Worm (Caenorhabditis elegans): ENCODE data around the gene Y39G8B.1.

Y39G8B.1 gene

DNA sequence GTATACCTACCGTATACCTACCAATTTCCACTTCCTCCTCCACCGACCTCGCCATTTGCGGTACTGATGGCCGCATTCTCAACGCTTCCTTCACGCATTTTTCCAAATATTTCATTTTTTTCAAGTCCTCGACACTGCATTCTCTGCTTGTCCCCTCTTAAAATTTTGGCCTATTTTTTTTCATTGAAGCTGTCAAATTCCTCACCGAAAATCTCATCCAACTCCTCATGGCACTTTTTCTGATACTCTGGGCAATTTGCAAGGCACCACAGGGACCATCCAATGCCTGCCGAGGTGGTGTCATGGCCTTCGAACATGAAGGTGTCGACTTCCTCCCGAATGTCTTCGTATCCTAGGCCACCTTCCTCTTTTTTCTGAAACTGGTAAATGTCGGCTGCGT lies 41.0 kb upstream of the Y39G8B.1 start:
- TF ChIP-seq pat-9 (tag; optimal IDR thresholded peaks at IDR 0.05) = no peak
- TF ChIP-seq ahr-1 (tag; optimal IDR thresholded peaks at IDR 0.05) = no peak
- TF ChIP-seq Y22D7AL.16 (tag; optimal IDR thresholded peaks at IDR 0.05) = no peak

- TF ChIP-seq hlh-13 (GFP tag; optimal IDR thresholded peaks at IDR 0.05) (no peak), tbx-2 (tag; optimal IDR thresholded peaks at IDR 0.05) (no peak), dve-1 (tag; optimal IDR thresholded peaks at IDR 0.05) (no peak), madf-2 (tag; optimal IDR thresholded peaks at IDR 0.05) (no peak), pros-1 (tag; optimal IDR thresholded peaks at IDR 0.05) (no peak)
Observed at ce11 chrII:14010656-14011376, 37.2 kb upstream of the Y39G8B.1 start, which contains the start of gene F01D5.8. F01D5.8 (plus strand) TSS chrII:14010706.

- TF ChIP-seq pax-1 (tag; optimal IDR thresholded peaks at IDR 0.05) = no peak
- no peak for TF ChIP-seq tbx-2 (tag; optimal IDR thresholded peaks at IDR 0.05)
- TF ChIP-seq ceh-48 (tag; optimal IDR thresholded peaks at IDR 0.05) = no peak
- TF ChIP-seq dmd-4 (tag; optimal IDR thresholded peaks at IDR 0.05; ENCODE audit: borderline replicate concordance) = no peak
- TF ChIP-seq F13H6.1 (tag; optimal IDR thresholded peaks at IDR 0.05) = no peak
- no peak for TF ChIP-seq C38D4.7 (GFP tag; optimal IDR thresholded peaks at IDR 0.05)
- TF ChIP-seq ceh-24 (tag; optimal IDR thresholded peaks at IDR 0.05) = no peak
- TF ChIP-seq gmeb-2 (tag; optimal IDR thresholded peaks at IDR 0.05) = no peak
Observed at ce11 chrII:14008359-14008758, 34.7 kb upstream of the Y39G8B.1 start, which contains the start of gene F01D5.7. F01D5.7 (plus strand) TSS chrII:14008659.

DNA sequence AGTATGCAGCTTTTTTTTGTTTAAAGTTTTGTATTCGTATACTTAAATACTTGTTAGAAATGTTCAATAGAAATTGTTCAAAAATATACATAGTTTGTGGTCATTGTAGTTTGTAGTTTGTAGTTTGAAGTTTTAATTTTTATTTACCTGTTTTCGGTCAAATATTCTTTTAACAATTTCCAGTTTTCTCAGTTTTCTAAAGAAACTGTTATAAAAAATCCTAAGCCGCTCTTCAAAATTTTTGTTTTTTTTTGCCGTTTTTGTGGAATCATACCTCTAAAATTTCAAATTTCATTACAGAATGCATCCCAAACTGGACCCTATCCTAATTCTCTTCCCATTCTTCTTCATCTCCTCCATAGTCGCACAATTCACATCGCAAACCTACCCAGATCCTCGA lies 32.6 kb upstream of the Y39G8B.1 start, which contains the start of gene F01D5.6:
TSS of gene F01D5.6 (plus strand) at position 301 of the 400 bp plus-strand sequence.
- TF ChIP-seq ama-1 (optimal IDR thresholded peaks at IDR 0.05) (no peak), dmd-4 (tag; optimal IDR thresholded peaks at IDR 0.05; ENCODE audit: borderline replicate concordance) (no peak), ceh-48 (tag; optimal IDR thresholded peaks at IDR 0.05) (no peak), madf-2 (tag; optimal IDR thresholded peaks at IDR 0.05) (no peak), rnt-1 (tag; optimal IDR thresholded peaks at IDR 0.05) (no peak), unc-3 (GFP tag; conservative IDR thresholded peaks at IDR 0.05) (no peak), unc-3 (tag; optimal IDR thresholded peaks at IDR 0.05) (no peak), ahr-1 (tag; optimal IDR thresholded peaks at IDR 0.05) (no peak), pax-1 (tag; optimal IDR thresholded peaks at IDR 0.05) (no peak), hlh-30 (tag; optimal IDR thresholded peaks at IDR 0.05; ENCODE audit: insufficient read depth) (no peak), ceh-30 (tag; optimal IDR thresholded peaks at IDR 0.05) (no peak), hlh-15 (tag; optimal IDR thresholded peaks at IDR 0.05) (no peak), C38D4.7 (GFP tag; optimal IDR thresholded peaks at IDR 0.05) (no peak), pros-1 (tag; optimal IDR thresholded peaks at IDR 0.05) (no peak), nfya-1 (tag; optimal IDR thresholded peaks at IDR 0.05) (no peak), fkh-6 (tag; optimal IDR thresholded peaks at IDR 0.05) (no peak), ceh-9 (tag; optimal IDR thresholded peaks at IDR 0.05) (no peak)

DNA sequence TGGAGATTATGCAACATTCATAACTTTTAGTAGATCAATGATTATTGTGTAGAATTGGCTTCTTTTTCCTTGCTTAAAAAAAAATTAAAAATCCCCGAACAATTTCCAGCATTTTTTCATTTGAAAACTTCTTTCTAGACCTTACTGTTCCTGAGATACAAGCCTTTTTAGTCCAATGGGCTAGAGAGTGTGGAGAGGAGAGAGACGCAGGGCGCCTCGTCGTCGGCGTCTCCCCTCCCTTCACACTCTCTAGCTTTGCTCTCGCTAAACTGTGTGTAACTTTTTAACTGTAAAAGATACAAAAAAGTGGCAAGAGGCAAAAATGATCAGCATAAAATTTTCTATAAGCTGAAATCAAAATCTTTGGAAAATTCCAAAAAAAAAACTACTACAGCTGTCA lies 31.6 kb upstream of the Y39G8B.1 start:
- TF ChIP-seq syd-9 (tag; optimal IDR thresholded peaks at IDR 0.05) (no peak), pros-1 (tag; optimal IDR thresholded peaks at IDR 0.05) (no peak), ceh-2 (tag; optimal IDR thresholded peaks at IDR 0.05) (no peak), sox-4 (tag; optimal IDR thresholded peaks at IDR 0.05) (no peak)

DNA sequence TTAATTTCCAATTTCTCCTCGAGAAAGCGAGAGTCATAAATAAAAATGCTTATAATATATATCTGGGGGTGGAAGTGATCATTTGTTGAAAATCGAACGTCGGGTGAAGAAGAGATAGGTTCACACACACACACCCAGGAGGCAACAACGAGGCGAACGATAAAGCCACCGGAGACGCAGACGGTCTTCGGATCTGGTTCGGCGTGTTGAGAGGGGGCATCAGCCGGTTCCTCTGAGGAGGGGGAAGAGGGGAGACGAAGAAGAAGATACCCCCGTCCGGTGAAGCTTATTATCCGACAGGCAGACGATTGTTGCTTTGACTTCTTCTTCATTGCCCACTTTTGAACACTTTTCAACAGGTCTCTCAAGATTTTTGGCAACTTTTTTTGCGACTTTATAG lies 31.2 kb upstream of the Y39G8B.1 start:
- TF ChIP-seq ceh-31 (tag; optimal IDR thresholded peaks at IDR 0.05) (peak; percentile 21), tbx-7 (tag; optimal IDR thresholded peaks at IDR 0.05) (no peak)
